Fruit fly (Drosophila melanogaster): ENCODE results near the gene CG1105.

The CG1105 gene

dm6 chr3R:7086377-7087200 lies 19.7 kb upstream of the CG1105 start, which contains the start of gene alphaTub84B (continued):
- TF ChIP-seq sc (optimal IDR thresholded peaks at IDR 0.05) = no peak
- no peak for TF ChIP-seq sc (GFP tag; optimal IDR thresholded peaks at IDR 0.05)
- TF ChIP-seq Dref (GFP tag; IDR thresholded peaks at IDR 0.05) = peak; percentile 89
- peak; percentile 50; the same call in 1 of the 2 replicates for TF ChIP-seq CG31441 (GFP tag; IDR thresholded peaks at IDR 0.05)
- peak; percentile 82 for TF ChIP-seq Fer1 (GFP tag; optimal IDR thresholded peaks at IDR 0.05)
- peak; percentile 56 for TF ChIP-seq CG13123 (GFP tag; optimal IDR thresholded peaks at IDR 0.05)
- TF ChIP-seq CG6272 (GFP tag; IDR thresholded peaks at IDR 0.05) = peak; percentile 39; the same call in 1 of the 2 replicates
- no peak for TF ChIP-seq croc (GFP tag; conservative IDR thresholded peaks at IDR 0.05)
- peak; percentile 72 for TF ChIP-seq CG9876 (GFP tag; optimal IDR thresholded peaks at IDR 0.05)
- no peak for TF ChIP-seq Doc3 (GFP tag; IDR thresholded peaks at IDR 0.05; ENCODE audit: partially characterized antibody)
- TF ChIP-seq CG1233 (GFP tag; optimal IDR thresholded peaks at IDR 0.05) = peak; percentile 77
- TF ChIP-seq Pdp1 (GFP tag; optimal IDR thresholded peaks at IDR 0.05) = peak; percentile 63 to 79
- TF ChIP-seq E2f2 (GFP tag; IDR thresholded peaks at IDR 0.05) = peak; percentile 33
- peak; percentile 73; the same call in 3 of the 4 replicates for TF ChIP-seq Gug (GFP tag; IDR thresholded peaks at IDR 0.05)
- TF ChIP-seq Nf-YA (GFP tag; IDR thresholded peaks at IDR 0.05) = no peak
- peak; percentile 52; the same call in 1 of the 2 replicates for TF ChIP-seq CG10959 (GFP tag; IDR thresholded peaks at IDR 0.05)
- TF ChIP-seq abd-A (tag; optimal IDR thresholded peaks at IDR 0.05) = peak; percentile 9
- TF ChIP-seq CG31388 (GFP tag; optimal IDR thresholded peaks at IDR 0.05) = no peak
- TF ChIP-seq Eip74EF (GFP tag; optimal IDR thresholded peaks at IDR 0.05) = peak in 1 of 2 experiments; percentile 42
- no peak for TF ChIP-seq esg (GFP tag; conservative IDR thresholded peaks at IDR 0.05)
- TF ChIP-seq CG6854 (GFP tag; optimal IDR thresholded peaks at IDR 0.05) = peak; percentile 56
- peak; percentile 79 for TF ChIP-seq CG12769 (tag; optimal IDR thresholded peaks at IDR 0.05)
- TF ChIP-seq repo (GFP tag; optimal IDR thresholded peaks at IDR 0.05) = peak; percentile 71
- TF ChIP-seq eve (GFP tag; optimal IDR thresholded peaks at IDR 0.05) = no peak
- TF ChIP-seq Dp (GFP tag; optimal IDR thresholded peaks at IDR 0.05) = peak; percentile 35
- peak; percentile 31 for TF ChIP-seq CG8944 (GFP tag; optimal IDR thresholded peaks at IDR 0.05)
- TF ChIP-seq unc-4 (GFP tag; IDR thresholded peaks at IDR 0.05; ENCODE audit: partially characterized antibody) = peak; percentile 37; the same call in 1 of the 2 replicates
- TF ChIP-seq Tbp (GFP tag; optimal IDR thresholded peaks at IDR 0.05) = peak; percentile 63
- TF ChIP-seq CG15514 (GFP tag; optimal IDR thresholded peaks at IDR 0.05) = peak; percentile 62
- TF ChIP-seq CG2199 (GFP tag; IDR thresholded peaks at IDR 0.05) = peak; percentile 85; the same call in 2 of the 3 replicates
- peak; percentile 72 for TF ChIP-seq CG3163 (GFP tag; optimal IDR thresholded peaks at IDR 0.05)
- TF ChIP-seq Poxn (GFP tag; IDR thresholded peaks at IDR 0.05) = no peak
- TF ChIP-seq gsb-n (tag; optimal IDR thresholded peaks at IDR 0.05) = peak; percentile 31
- TF ChIP-seq otp (GFP tag; IDR thresholded peaks at IDR 0.05) = peak; percentile 75; the same call in 2 of the 3 replicates
- no peak for TF ChIP-seq CG3838 (GFP tag; optimal IDR thresholded peaks at IDR 0.05)
- no peak for TF ChIP-seq CG14667 (GFP tag; IDR thresholded peaks at IDR 0.05)
- peak; percentile 55 for TF ChIP-seq HLH54F (GFP tag; optimal IDR thresholded peaks at IDR 0.05)
- peak; percentile 54 for TF ChIP-seq dm (GFP tag; optimal IDR thresholded peaks at IDR 0.05)
- TF ChIP-seq Dfd (GFP tag; optimal IDR thresholded peaks at IDR 0.05) = no peak
- peak; percentile 47; the same call in 1 of the 2 replicates for TF ChIP-seq HLH3B (GFP tag; IDR thresholded peaks at IDR 0.05)
- TF ChIP-seq CG12299 (tag; optimal IDR thresholded peaks at IDR 0.05) = peak; percentile 31
- TF ChIP-seq toy (GFP tag; IDR thresholded peaks at IDR 0.05) = no peak
- peak; percentile 84 for TF ChIP-seq NFAT (GFP tag; IDR thresholded peaks at IDR 0.05)
- no peak for TF ChIP-seq CG12236 (GFP tag; optimal IDR thresholded peaks at IDR 0.05)
- 0 out of 2 replicates have a peak, but pooled peaks have one; percentile 37 for TF ChIP-seq CG11085 (GFP tag; IDR thresholded peaks at IDR 0.05)
- peak; percentile 49 for TF ChIP-seq salm (tag; optimal IDR thresholded peaks at IDR 0.05)
- no peak for TF ChIP-seq ham (GFP tag; IDR thresholded peaks at IDR 0.05)
- TF ChIP-seq CG30403 (GFP tag; optimal IDR thresholded peaks at IDR 0.05) = no peak
- TF ChIP-seq CG15073 (GFP tag; optimal IDR thresholded peaks at IDR 0.05) = no peak
